Fruit fly (Drosophila melanogaster) whole organism, embryonic: ENCODE results near the gene RpL37A.

ENCODE experiments used
- B-H1 ChIP-seq: fragments of 200-800 bp; sonication (Bioruptor generic); IDR thresholded peaks from 3 replicates; pipeline ENCODE4 v1.3.6; 2022; ENCODE audit warnings: missing biosample characterization, missing genetic modification characterization
- Blimp-1 ChIP-seq: fragments of 200-800 bp; sonication (Bioruptor generic); optimal IDR thresholded peaks from 3 replicates; lab custom pipeline; 2018; ENCODE audit warnings: missing biosample characterization, missing genetic modification characterization, mild to moderate bottlenecking, moderate library complexity, missing genetic modification reagents
- CG12299 ChIP-seq: fragments of 200-800 bp; sonication (Bioruptor generic); optimal IDR thresholded peaks from 2 replicates; lab custom pipeline; 2018; ENCODE audit warnings: missing biosample characterization, mild to moderate bottlenecking, missing genetic modification characterization
- CG13287 ChIP-seq: fragments of 200-800 bp; sonication (Bioruptor generic); IDR thresholded peaks from 2 replicates; pipeline ENCODE4 v1.3.6; 2022; ENCODE audit warnings: missing biosample characterization, missing genetic modification characterization; ENCODE audit not compliant: partially characterized antibody
- CG14441 ChIP-seq: fragments of 200-800 bp; sonication (Bioruptor generic); IDR thresholded peaks from 2 replicates; pipeline ENCODE4 v1.3.6; 2022; ENCODE audit warnings: missing biosample characterization, missing genetic modification characterization
- CG16863 ChIP-seq: fragments of 200-800 bp; sonication (Bioruptor generic); optimal IDR thresholded peaks from 3 replicates; lab custom pipeline; 2016; ENCODE audit warnings: missing biosample characterization, missing genetic modification characterization
- CG17802 ChIP-seq: fragments of 200-800 bp; sonication (Bioruptor generic); optimal IDR thresholded peaks from 2 replicates; lab custom pipeline; 2018; ENCODE audit warnings: missing biosample characterization, mild to moderate bottlenecking, missing genetic modification characterization, moderate library complexity
- CG1792 ChIP-seq: fragments of 200-800 bp; sonication (Bioruptor generic); optimal IDR thresholded peaks from 2 replicates; lab custom pipeline; 2016; ENCODE audit warnings: missing biosample characterization, missing genetic modification characterization
- CG18619 ChIP-seq: fragments of 200-800 bp; sonication (Bioruptor generic); optimal IDR thresholded peaks from 3 replicates; lab custom pipeline; 2017; ENCODE audit warnings: missing biosample characterization, mild to moderate bottlenecking, missing genetic modification characterization
- CG18764 ChIP-seq: fragments of 200-800 bp; sonication (Bioruptor generic); optimal IDR thresholded peaks from 3 replicates; lab custom pipeline; 2016; ENCODE audit warnings: missing biosample characterization, missing genetic modification characterization
- CG3065 ChIP-seq: fragments of 200-800 bp; sonication (Bioruptor generic); optimal IDR thresholded peaks from 2 replicates; lab custom pipeline; 2016; ENCODE audit warnings: missing biosample characterization, missing genetic modification characterization
- CG31224 ChIP-seq: fragments of 200-800 bp; sonication (Bioruptor generic); IDR thresholded peaks from 2 replicates; pipeline ENCODE4 v1.3.6; 2022; ENCODE audit warnings: missing biosample characterization, missing genetic modification characterization
- CG31365 ChIP-seq: fragments of 200-800 bp; sonication (Bioruptor generic); optimal IDR thresholded peaks from 2 replicates; lab custom pipeline; 2018; ENCODE audit warnings: missing biosample characterization, mild to moderate bottlenecking, missing genetic modification characterization
- CG42726 ChIP-seq: fragments of 200-800 bp; sonication (Bioruptor generic); IDR thresholded peaks from 2 replicates; pipeline ENCODE4 v1.3.6; 2022; ENCODE audit warnings: missing biosample characterization, missing genetic modification characterization; ENCODE audit not compliant: partially characterized antibody
- CG4404 ChIP-seq: fragments of 200-800 bp; sonication (Bioruptor generic); IDR thresholded peaks from 2 replicates; pipeline ENCODE4 v1.3.6; 2022; ENCODE audit warnings: missing biosample characterization, missing genetic modification characterization
- CG6683 ChIP-seq: fragments of 200-800 bp; sonication (Bioruptor generic); optimal IDR thresholded peaks from 2 replicates; lab custom pipeline; 2017; ENCODE audit warnings: missing biosample characterization, mild to moderate bottlenecking, missing genetic modification characterization, missing genetic modification reagents
- CG7271 ChIP-seq: fragments of 200-800 bp; sonication (Bioruptor generic); optimal IDR thresholded peaks from 2 replicates; lab custom pipeline; 2018; ENCODE audit warnings: missing biosample characterization, mild to moderate bottlenecking, missing genetic modification characterization, moderate library complexity
- CG7786 ChIP-seq: fragments of 200-800 bp; sonication (Bioruptor generic); optimal IDR thresholded peaks from 2 replicates; lab custom pipeline; 2016; ENCODE audit warnings: missing biosample characterization, missing genetic modification characterization
- CG8290 ChIP-seq, 3 experiments: fragments of 200-800 bp; sonication (Bioruptor generic); optimal IDR thresholded peaks; 2 replicates each; lab custom pipeline; 2016 to 2019; ENCODE audit warnings: missing biosample characterization in 3 of 3, missing genetic modification characterization in 3 of 3, mild to moderate bottlenecking in 2 of 3, moderate library complexity in 1 of 3
- CG9797 ChIP-seq: fragments of 200-800 bp; sonication (Bioruptor generic); optimal IDR thresholded peaks from 3 replicates; lab custom pipeline; 2018; ENCODE audit warnings: missing biosample characterization, mild to moderate bottlenecking, missing genetic modification characterization
- Ets65A ChIP-seq: fragments of 200-800 bp; sonication (Bioruptor generic); peaks from one replicate; lab custom pipeline; 2016; ENCODE audit warnings: missing biosample characterization, missing genetic modification characterization
- Fer2 ChIP-seq: fragments of 200-800 bp; sonication (Bioruptor generic); optimal IDR thresholded peaks from 2 replicates; lab custom pipeline; 2018; ENCODE audit warnings: missing biosample characterization, mild to moderate bottlenecking, missing genetic modification characterization, moderate library complexity
- H2.0 ChIP-seq: fragments of 200-800 bp; sonication (Bioruptor generic); IDR thresholded peaks from 2 replicates; pipeline ENCODE4 v1.3.6; 2022; ENCODE audit warnings: missing biosample characterization, missing genetic modification characterization
- HLHmδ ChIP-seq: fragments of 200-800 bp; sonication (Bioruptor generic); optimal IDR thresholded peaks from 2 replicates; lab custom pipeline; 2018; ENCODE audit warnings: missing biosample characterization, mild to moderate bottlenecking, missing genetic modification characterization, moderate library complexity
- Hsf ChIP-seq: fragments of 200-800 bp; sonication (Bioruptor generic); optimal IDR thresholded peaks from 3 replicates; lab custom pipeline; 2016; ENCODE audit warnings: missing biosample characterization, missing genetic modification characterization
- MTF-1 ChIP-seq: fragments of 200-800 bp; sonication (Bioruptor generic); optimal IDR thresholded peaks from 2 replicates; lab custom pipeline; 2018; ENCODE audit warnings: missing biosample characterization, mild to moderate bottlenecking, missing genetic modification characterization, borderline replicate concordance
- Side ChIP-seq: fragments of 200-800 bp; sonication (Bioruptor generic); optimal IDR thresholded peaks from 2 replicates; lab custom pipeline; 2016; ENCODE audit warnings: missing biosample characterization, missing genetic modification characterization
- Sin3A ChIP-seq: fragments of >200 bp; optimal IDR thresholded peaks from 2 replicates; lab custom pipeline; 2018
- Stat92E ChIP-seq, 3 experiments: fragments of >200 bp in 2 of 3; fragments of 200-800 bp in 1 of 3; sonication (Bioruptor generic) in 1 of 3; optimal IDR thresholded peaks; 2 replicates each; lab custom pipeline; 2017 to 2019; ENCODE audit warnings: missing biosample characterization in 3 of 3, missing genetic modification characterization in 3 of 3, mild to moderate bottlenecking in 1 of 3, moderate library complexity in 1 of 3
- Xbp1 ChIP-seq: fragments of 200-800 bp; sonication (Bioruptor generic); optimal IDR thresholded peaks from 3 replicates; lab custom pipeline; 2016; ENCODE audit warnings: missing biosample characterization, mild to moderate bottlenecking, missing genetic modification characterization
- bbx ChIP-seq: fragments of 200-800 bp; sonication (Bioruptor generic); IDR thresholded peaks from 2 replicates; pipeline ENCODE4 v1.3.6; 2022; ENCODE audit warnings: missing biosample characterization, missing genetic modification characterization; ENCODE audit not compliant: partially characterized antibody
- bowl ChIP-seq: fragments of 200-800 bp; sonication (Bioruptor generic); IDR thresholded peaks from 2 replicates; pipeline ENCODE4 v1.3.6; 2022; ENCODE audit warnings: missing biosample characterization, missing genetic modification characterization
- chinmo ChIP-seq: fragments of 200-800 bp; sonication (Bioruptor generic); IDR thresholded peaks from 4 replicates; pipeline ENCODE4 v1.3.6; 2022; ENCODE audit warnings: missing biosample characterization, missing genetic modification characterization; ENCODE audit not compliant: partially characterized antibody
- corto ChIP-seq: fragments of 200-800 bp; sonication (Bioruptor generic); optimal IDR thresholded peaks from 2 replicates; lab custom pipeline; 2016; ENCODE audit warnings: missing biosample characterization, mild to moderate bottlenecking, missing genetic modification characterization, moderate library complexity
- disco-r ChIP-seq: fragments of 200-800 bp; sonication (Bioruptor generic); optimal IDR thresholded peaks from 2 replicates; lab custom pipeline; 2016; ENCODE audit warnings: missing biosample characterization, missing genetic modification characterization
- emc ChIP-seq: fragments of 200-800 bp; sonication (Bioruptor generic); optimal IDR thresholded peaks from 2 replicates; lab custom pipeline; 2016; ENCODE audit warnings: missing biosample characterization, missing genetic modification characterization
- esg ChIP-seq: fragments of 200-800 bp; sonication (Bioruptor generic); conservative IDR thresholded peaks from 2 replicates; pipeline ENCODE4 v1.3.6; 2022; ENCODE audit warnings: missing biosample characterization, missing genetic modification characterization
- exex ChIP-seq: fragments of 200-800 bp; sonication (Bioruptor generic); optimal IDR thresholded peaks from 4 replicates; lab custom pipeline; 2018; ENCODE audit warnings: missing biosample characterization, mild to moderate bottlenecking, missing genetic modification characterization, moderate library complexity
- inv ChIP-seq: fragments of 200-800 bp; sonication (Bioruptor generic); IDR thresholded peaks from 2 replicates; pipeline ENCODE4 v1.3.6; 2022; ENCODE audit warnings: missing biosample characterization, missing genetic modification characterization; ENCODE audit not compliant: partially characterized antibody
- nom ChIP-seq: fragments of 200-800 bp; sonication (Bioruptor generic); optimal IDR thresholded peaks from 2 replicates; lab custom pipeline; 2017; ENCODE audit warnings: missing biosample characterization, missing genetic modification characterization, mild to moderate bottlenecking, moderate library complexity, missing genetic modification reagents
- onecut ChIP-seq: fragments of 200-800 bp; sonication (Bioruptor generic); IDR thresholded peaks from 2 replicates; pipeline ENCODE4 v1.3.6; 2022; ENCODE audit warnings: missing biosample characterization, missing genetic modification characterization
- org-1 ChIP-seq: fragments of 200-800 bp; sonication (Bioruptor generic); optimal IDR thresholded peaks from 2 replicates; lab custom pipeline; 2017; ENCODE audit warnings: missing biosample characterization, missing genetic modification characterization
- peb ChIP-seq: fragments of 200-800 bp; sonication (Bioruptor generic); IDR thresholded peaks from 2 replicates; pipeline ENCODE4 v1.3.6; 2022; ENCODE audit warnings: missing biosample characterization, missing genetic modification characterization
- psq ChIP-seq: fragments of 200-800 bp; sonication (Bioruptor generic); optimal IDR thresholded peaks from 2 replicates; lab custom pipeline; 2017; ENCODE audit warnings: missing biosample characterization, missing genetic modification characterization
- pzg ChIP-seq: fragments of 200-800 bp; sonication (Bioruptor generic); optimal IDR thresholded peaks from 3 replicates; lab custom pipeline; 2018; ENCODE audit warnings: missing biosample characterization, mild to moderate bottlenecking, missing genetic modification characterization, moderate library complexity
- scrt ChIP-seq: fragments of 200-800 bp; sonication (Bioruptor generic); optimal IDR thresholded peaks from 2 replicates; lab custom pipeline; 2018; ENCODE audit warnings: missing biosample characterization, mild to moderate bottlenecking, missing genetic modification characterization, moderate library complexity
- tin ChIP-seq: fragments of 200-800 bp; sonication (Bioruptor generic); optimal IDR thresholded peaks from 3 replicates; lab custom pipeline; 2016; ENCODE audit warnings: missing biosample characterization, missing genetic modification characterization
- trem ChIP-seq: fragments of 200-800 bp; optimal IDR thresholded peaks from 3 replicates; lab custom pipeline; 2019; ENCODE audit warnings: missing biosample characterization, mild to moderate bottlenecking, missing genetic modification characterization, moderate library complexity
- vnd ChIP-seq: fragments of 200-800 bp; sonication (Bioruptor generic); IDR thresholded peaks from 3 replicates; pipeline ENCODE4 v1.3.6; 2022; ENCODE audit warnings: missing biosample characterization, missing genetic modification characterization; ENCODE audit not compliant: partially characterized antibody
- zf30C ChIP-seq: fragments of 200-800 bp; sonication (Bioruptor generic); optimal IDR thresholded peaks from 3 replicates; lab custom pipeline; 2018; ENCODE audit warnings: missing biosample characterization, mild to moderate bottlenecking, missing genetic modification characterization

The RpL37A gene

dm6 chr2L:5043043-5043442, 27.7 kb upstream of the RpL37A start, which contains the start of the genes CG33995, CG44000 and CG44001 (continued):
- TF ChIP-seq Side (GFP tag; lab: Kevin White, UChicago) (peak; percentile 58), CG3065 (peak; percentile 49), Blimp-1 (GFP tag; lab: Kevin White, UChicago) (no peak), tin (GFP tag; lab: Kevin White, UChicago) (peak; percentile 53), psq (no peak), CG42726 (no peak), CG6683 (GFP tag; lab: Kevin White, UChicago) (no peak), CG17802 (no peak), inv (GFP tag; lab: Robert Waterston, UW) (no peak), B-H1 (GFP tag; lab: Robert Waterston, UW) (no peak), nom (GFP tag; lab: Kevin White, UChicago) (peak; percentile 37), chinmo (GFP tag; lab: Robert Waterston, UW) (no peak), esg (GFP tag; lab: Robert Waterston, UW) (no peak), CG8290 (GFP tag; optimal IDR thresholded peaks at IDR 0.05; lab: Kevin White, UChicago) (peak; percentile 58), CG8290 (tag; optimal IDR thresholded peaks at IDR 0.05; lab: Kevin White, UChicago) (peak in 1 of 2 experiments; percentile 91), CG7786 (GFP tag; lab: Kevin White, UChicago) (peak; percentile 60), CG14441 (GFP tag; lab: Robert Waterston, UW) (peak; percentile 25; the same call in 1 of the 2 replicates), CG12299 (peak; percentile 4), H2.0 (GFP tag; lab: Robert Waterston, UW) (peak; percentile 50), bbx (GFP tag; lab: Robert Waterston, UW) (peak; percentile 10), pzg (GFP tag; lab: Kevin White, UChicago) (peak; percentile 97), CG31224 (no peak), disco-r (GFP tag; lab: Kevin White, UChicago) (no peak), HLHmδ (GFP tag; lab: Kevin White, UChicago) (peak; percentile 7), bowl (no peak), Fer2 (tag; lab: Kevin White, UChicago) (no peak), onecut (GFP tag; lab: Robert Waterston, UW) (peak; percentile 98), CG16863 (peak; percentile 0), CG18619 (GFP tag; lab: Kevin White, UChicago) (peak; percentile 13), peb (GFP tag; lab: Robert Waterston, UW) (no peak), corto (no peak), CG31365 (no peak), CG4404 (GFP tag; lab: Robert Waterston, UW) (no peak), Ets65A (peak; percentile 96), CG18764 (peak; percentile 59), Stat92E (GFP tag; optimal IDR thresholded peaks at IDR 0.05; lab: Kevin White, UChicago) (peak in 1 of 3 experiments; percentile 60), CG9797 (GFP tag; lab: Kevin White, UChicago) (peak; percentile 88), zf30C (GFP tag; lab: Kevin White, UChicago) (no peak), Hsf (GFP tag; lab: Kevin White, UChicago) (peak; percentile 61), CG13287 (peak; percentile 55), vnd (GFP tag; lab: Robert Waterston, UW) (no peak), MTF-1 (GFP tag; lab: Kevin White, UChicago) (no peak), scrt (no peak), exex (tag; lab: Kevin White, UChicago) (no peak), trem (tag; lab: Kevin White, UChicago) (peak; percentile 45), Xbp1 (GFP tag; lab: Kevin White, UChicago) (peak; percentile 59), CG7271 (tag; lab: Kevin White, UChicago) (peak; percentile 3), CG1792 (peak; percentile 6), Sin3A (lab: Kevin White, UChicago) (peak; percentile 68), org-1 (GFP tag; lab: Kevin White, UChicago) (no peak), emc (GFP tag; lab: Kevin White, UChicago) (peak; percentile 4)
